Fruit fly (Drosophila melanogaster) whole organism, prepupa: ENCODE results near the gene CG14079.
A peak's percentile ranks its signal among the peaks of the same experiment; 100 is the strongest.

ENCODE experiments used
- Blimp-1 ChIP-seq: fragments of 200-800 bp; sonication (Bioruptor generic); optimal IDR thresholded peaks from 3 replicates; lab custom pipeline; 2017; ENCODE audit warnings: missing biosample characterization, missing genetic modification characterization, mild to moderate bottlenecking, moderate library complexity, missing genetic modification reagents
- CG10669 ChIP-seq: fragments of 200-800 bp; sonication (Bioruptor generic); optimal IDR thresholded peaks from 3 replicates; lab custom pipeline; 2018; ENCODE audit warnings: missing biosample characterization, mild to moderate bottlenecking, missing genetic modification characterization, moderate library complexity
- CG11294 ChIP-seq: fragments of 200-800 bp; sonication (Bioruptor generic); IDR thresholded peaks from 2 replicates; pipeline ENCODE4 v1.3.6; 2022; ENCODE audit warnings: missing biosample characterization, missing genetic modification characterization
- CG15336 ChIP-seq: fragments of 200-800 bp; sonication (Bioruptor generic); IDR thresholded peaks from 2 replicates; pipeline ENCODE4 v1.3.6; 2022; ENCODE audit warnings: missing biosample characterization, missing genetic modification characterization
- CG16779 ChIP-seq: fragments of 200-800 bp; sonication (Bioruptor generic); optimal IDR thresholded peaks from 3 replicates; lab custom pipeline; 2017; ENCODE audit warnings: missing biosample characterization, mild to moderate bottlenecking, missing genetic modification characterization
- CG3032 ChIP-seq: fragments of 200-800 bp; optimal IDR thresholded peaks from 2 replicates; lab custom pipeline; 2019; ENCODE audit warnings: missing biosample characterization, mild to moderate bottlenecking, missing genetic modification characterization, moderate library complexity
- Ets96B ChIP-seq: fragments of 200-800 bp; optimal IDR thresholded peaks from 2 replicates; lab custom pipeline; 2019; ENCODE audit warnings: missing biosample characterization, mild to moderate bottlenecking, missing genetic modification characterization, moderate library complexity
- OdsH ChIP-seq: fragments of 200-800 bp; sonication (Bioruptor generic); optimal IDR thresholded peaks from 3 replicates; lab custom pipeline; 2016; ENCODE audit warnings: missing biosample characterization, missing genetic modification characterization
- acj6 ChIP-seq: fragments of 200-800 bp; sonication (Bioruptor generic); optimal IDR thresholded peaks from 3 replicates; lab custom pipeline; 2016; ENCODE audit warnings: missing biosample characterization, missing genetic modification characterization
- cyc ChIP-seq: fragments of 200-800 bp; sonication (Bioruptor generic); optimal IDR thresholded peaks from 3 replicates; lab custom pipeline; 2016; ENCODE audit warnings: missing biosample characterization, missing genetic modification characterization
- lz ChIP-seq: fragments of 200-800 bp; sonication (Bioruptor generic); optimal IDR thresholded peaks from 3 replicates; lab custom pipeline; 2016; ENCODE audit warnings: missing biosample characterization, missing genetic modification characterization
- pdm3 ChIP-seq: fragments of 200-800 bp; sonication (Bioruptor generic); optimal IDR thresholded peaks from 3 replicates; lab custom pipeline; 2016; ENCODE audit warnings: missing biosample characterization, missing genetic modification characterization
- spab ChIP-seq: fragments of 200-800 bp; sonication (Bioruptor generic); optimal IDR thresholded peaks from 2 replicates; lab custom pipeline; 2017; ENCODE audit warnings: missing biosample characterization, mild to moderate bottlenecking, missing genetic modification characterization, missing genetic modification reagents

DNA sequence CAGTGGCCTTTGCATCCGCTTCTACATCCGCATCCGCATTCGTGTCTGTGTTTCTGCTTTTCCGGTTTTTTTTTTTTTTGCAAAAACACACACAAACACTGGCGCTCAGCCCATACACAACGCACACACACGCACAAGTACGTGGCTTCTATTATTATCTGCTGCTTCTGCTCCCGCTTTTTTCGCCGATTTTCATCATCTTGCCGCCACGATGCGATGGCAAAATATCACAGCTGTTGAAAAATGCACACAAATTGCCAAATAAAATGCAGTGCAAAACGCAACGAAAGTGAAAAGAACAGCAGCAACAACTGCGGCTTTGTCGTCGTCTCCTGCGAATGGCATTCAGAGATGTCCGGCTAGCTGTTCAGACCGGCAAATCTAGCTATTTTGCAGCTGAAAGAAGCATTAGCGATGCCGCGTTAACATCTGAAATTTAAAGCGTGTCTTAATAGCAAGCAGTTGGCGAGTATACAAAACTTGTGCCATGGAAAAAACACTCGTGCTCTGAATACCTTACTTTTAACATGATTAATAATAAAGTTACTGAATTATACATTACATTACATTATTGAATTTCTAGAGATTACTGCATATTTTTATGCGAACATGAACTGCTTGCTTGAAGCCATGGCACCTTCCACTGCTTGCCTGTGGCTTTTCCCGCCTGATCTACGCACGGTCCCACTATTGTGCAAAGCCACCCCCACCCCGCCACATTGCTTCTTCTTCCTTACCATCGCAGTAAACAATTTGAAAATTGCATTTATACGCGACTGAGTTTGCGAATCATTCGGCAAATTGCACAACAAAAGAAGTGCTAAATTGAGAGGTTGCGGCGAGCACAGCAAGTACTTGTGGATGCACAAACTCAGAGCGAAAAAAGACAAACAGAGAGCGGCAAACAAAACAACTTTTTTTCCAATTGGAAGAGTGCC is 35.1 kb upstream of the CG14079 start, which contains the start of the genes Ugt316A1 and Sfxn2:
- TF ChIP-seq OdsH (peak; percentile 33), CG16779 (tag; lab: Kevin White, UChicago) (no peak), CG10669 (GFP tag; lab: Kevin White, UChicago) (peak; percentile 37), CG15336 (GFP tag; lab: Robert Waterston, UW) (peak; percentile 57), Blimp-1 (GFP tag; lab: Kevin White, UChicago) (peak; percentile 100), lz (GFP tag; lab: Kevin White, UChicago) (peak; percentile 34), CG11294 (no peak), pdm3 (GFP tag; lab: Kevin White, UChicago) (peak; percentile 20), acj6 (GFP tag; lab: Kevin White, UChicago) (no peak), CG3032 (tag; lab: Kevin White, UChicago) (peak; percentile 39), cyc (GFP tag; lab: Kevin White, UChicago) (peak; percentile 36), Ets96B (tag; lab: Kevin White, UChicago) (peak; percentile 27), spab (GFP tag; lab: Kevin White, UChicago) (no peak)
